Worm (Caenorhabditis elegans): ENCODE measurements around the gene prx-10.

prx-10 gene

ce11 chrIII:5280228-5280627 lies 44.0 kb downstream of the prx-10 start:
- TF ChIP-seq ceh-36 (tag; optimal IDR thresholded peaks at IDR 0.05) (no peak), pes-1 (GFP tag; IDR thresholded peaks at IDR 0.05) (no peak)

ce11 chrIII:5285484-5285883 lies 49.3 kb downstream of the prx-10 start:
- TF ChIP-seq B0310.2 (tag; optimal IDR thresholded peaks at IDR 0.05) (no peak), scrt-1 (GFP tag; IDR thresholded peaks at IDR 0.05) (no peak), sea-1 (GFP tag; conservative IDR thresholded peaks at IDR 0.05) (no peak), hnd-1 (tag; optimal IDR thresholded peaks at IDR 0.05) (no peak), ama-1 (optimal IDR thresholded peaks at IDR 0.05) (no peak), ets-7 (tag; optimal IDR thresholded peaks at IDR 0.05) (no peak), flt-1 (GFP tag; IDR thresholded peaks at IDR 0.05) (no peak)

ce11 chrIII:5286205-5286604 lies 50.0 kb downstream of the prx-10 start, which contains the start of gene ZC395.11:
TSS of gene ZC395.11 (minus strand) at chrIII:5286305.
- no peak for TF ChIP-seq pes-1 (GFP tag; IDR thresholded peaks at IDR 0.05)
- no peak for TF ChIP-seq sea-1 (GFP tag; conservative IDR thresholded peaks at IDR 0.05)
- no peak for TF ChIP-seq flt-1 (GFP tag; IDR thresholded peaks at IDR 0.05)
- no peak for TF ChIP-seq tbx-37 (GFP tag; conservative IDR thresholded peaks at IDR 0.05)
- TF ChIP-seq tra-4 (tag; optimal IDR thresholded peaks at IDR 0.05) = no peak
- TF ChIP-seq B0310.2 (tag; optimal IDR thresholded peaks at IDR 0.05) = no peak
- no peak for TF ChIP-seq tbx-11 (GFP tag; IDR thresholded peaks at IDR 0.05)
- no peak for TF ChIP-seq aly-1 (tag; optimal IDR thresholded peaks at IDR 0.05)
- no peak for TF ChIP-seq F13C5.2 (tag; optimal IDR thresholded peaks at IDR 0.05)
- TF ChIP-seq ceh-36 (tag; optimal IDR thresholded peaks at IDR 0.05) = no peak
- no peak for TF ChIP-seq hmg-4 (GFP tag; optimal IDR thresholded peaks at IDR 0.05)
- no peak for TF ChIP-seq ama-1 (optimal IDR thresholded peaks at IDR 0.05)

- TF ChIP-seq B0310.2 (tag; optimal IDR thresholded peaks at IDR 0.05) (no peak), hmg-4 (GFP tag; optimal IDR thresholded peaks at IDR 0.05) (no peak), ama-1 (optimal IDR thresholded peaks at IDR 0.05) (no peak), F13C5.2 (tag; optimal IDR thresholded peaks at IDR 0.05) (no peak), tbx-37 (GFP tag; conservative IDR thresholded peaks at IDR 0.05) (no peak), hnd-1 (tag; optimal IDR thresholded peaks at IDR 0.05) (no peak), flt-1 (GFP tag; IDR thresholded peaks at IDR 0.05) (no peak), sea-1 (GFP tag; conservative IDR thresholded peaks at IDR 0.05) (no peak), tbx-11 (GFP tag; IDR thresholded peaks at IDR 0.05) (no peak), hmbx-1 (tag; optimal IDR thresholded peaks at IDR 0.05) (no peak), ets-7 (tag; optimal IDR thresholded peaks at IDR 0.05) (no peak), ceh-13 (GFP tag; optimal IDR thresholded peaks at IDR 0.05) (no peak), tra-4 (tag; optimal IDR thresholded peaks at IDR 0.05) (no peak), scrt-1 (GFP tag; IDR thresholded peaks at IDR 0.05) (no peak), pes-1 (GFP tag; IDR thresholded peaks at IDR 0.05) (no peak), aly-1 (tag; optimal IDR thresholded peaks at IDR 0.05) (no peak), ceh-36 (tag; optimal IDR thresholded peaks at IDR 0.05) (no peak)
Observed at ce11 chrIII:5287877-5288276, 51.7 kb downstream of the prx-10 start, which contains the start of gene T15B12.1. TSS of gene T15B12.1 (plus strand) at chrIII:5288177.
